Fruit fly (Drosophila melanogaster) whole organism, adult: Measurements from ENCODE around the gene CG3546.
A peak's percentile ranks its signal among the peaks of the same experiment; 100 is the strongest.

Source experiments
- CG11617 ChIP-seq: fragments of 200-800 bp; sonication (Bioruptor generic); optimal IDR thresholded peaks from 2 replicates; lab custom pipeline; 2017; ENCODE audit warnings: mild to moderate bottlenecking, missing biosample characterization, missing genetic modification reagents, missing genetic modification characterization
- CG12768 ChIP-seq: fragments of 200-800 bp; sonication (Bioruptor generic); optimal IDR thresholded peaks from 2 replicates; lab custom pipeline; 2017; ENCODE audit warnings: missing biosample characterization, missing genetic modification characterization, mild to moderate bottlenecking, moderate library complexity, missing genetic modification reagents
- CG14711 ChIP-seq: fragments of 200-800 bp; sonication (Bioruptor generic); optimal IDR thresholded peaks from 2 replicates; lab custom pipeline; 2018; ENCODE audit warnings: missing biosample characterization, mild to moderate bottlenecking, missing genetic modification characterization, moderate library complexity
- CG1620 ChIP-seq: fragments of 200-800 bp; sonication (Bioruptor generic); optimal IDR thresholded peaks from 2 replicates; lab custom pipeline; 2016; ENCODE audit warnings: missing biosample characterization, missing genetic modification characterization
- CG33017 ChIP-seq: fragments of 200-800 bp; sonication (Bioruptor generic); optimal IDR thresholded peaks from 2 replicates; lab custom pipeline; 2018; ENCODE audit warnings: missing biosample characterization, mild to moderate bottlenecking, missing genetic modification characterization, moderate library complexity
- CG5204 ChIP-seq: fragments of 200-800 bp; sonication (Bioruptor generic); optimal IDR thresholded peaks from 2 replicates; lab custom pipeline; 2016; ENCODE audit warnings: missing biosample characterization, missing genetic modification characterization
- CG7045 ChIP-seq: fragments of 200-800 bp; sonication (Bioruptor generic); optimal IDR thresholded peaks from 2 replicates; lab custom pipeline; 2017; ENCODE audit warnings: missing biosample characterization, mild to moderate bottlenecking, missing genetic modification characterization
- CG7101 ChIP-seq: fragments of 200-800 bp; sonication (Bioruptor generic); optimal IDR thresholded peaks from 2 replicates; lab custom pipeline; 2018; ENCODE audit warnings: missing biosample characterization, mild to moderate bottlenecking, missing genetic modification characterization, moderate library complexity
- Clk ChIP-seq: fragments of 200-800 bp; sonication (Bioruptor generic); optimal IDR thresholded peaks from 2 replicates; lab custom pipeline; 2017; ENCODE audit warnings: missing biosample characterization, missing genetic modification characterization
- Crg-1 ChIP-seq: fragments of 200-800 bp; sonication (Bioruptor generic); optimal IDR thresholded peaks from 2 replicates; lab custom pipeline; 2016; ENCODE audit warnings: missing biosample characterization, missing genetic modification characterization
- Hr96 ChIP-seq: fragments of 200-800 bp; sonication (Bioruptor generic); optimal IDR thresholded peaks from 2 replicates; lab custom pipeline; 2016; ENCODE audit warnings: missing biosample characterization, missing genetic modification characterization
- Mnt ChIP-seq: fragments of 200-800 bp; sonication (Bioruptor generic); optimal IDR thresholded peaks from 2 replicates; lab custom pipeline; 2016; ENCODE audit warnings: missing biosample characterization, mild to moderate bottlenecking, missing genetic modification characterization
- bab1 ChIP-seq: fragments of 200-800 bp; sonication (Bioruptor generic); optimal IDR thresholded peaks from 3 replicates; lab custom pipeline; 2019; ENCODE audit warnings: missing biosample characterization, mild to moderate bottlenecking, missing genetic modification characterization, moderate library complexity
- cic ChIP-seq: fragments of 200-800 bp; sonication (Bioruptor generic); optimal IDR thresholded peaks from 2 replicates; lab custom pipeline; 2017; ENCODE audit warnings: missing biosample characterization, mild to moderate bottlenecking, missing genetic modification characterization, moderate library complexity
- cnc ChIP-seq, 2 experiments: fragments of >200 bp; optimal IDR thresholded peaks; 2 replicates each; lab custom pipeline; 2017
- kay ChIP-seq: fragments of 200-800 bp; sonication (Bioruptor generic); peaks from one replicate; lab custom pipeline; 2016; ENCODE audit warnings: missing biosample characterization, missing genetic modification characterization, borderline replicate concordance
- ovo ChIP-seq: fragments of 200-800 bp; sonication (Bioruptor generic); optimal IDR thresholded peaks from 2 replicates; lab custom pipeline; 2016; ENCODE audit warnings: missing biosample characterization, missing genetic modification characterization
- pad ChIP-seq: fragments of 200-800 bp; sonication (Bioruptor generic); optimal IDR thresholded peaks from 3 replicates; lab custom pipeline; 2017; ENCODE audit warnings: missing biosample characterization, missing genetic modification characterization, mild to moderate bottlenecking, moderate library complexity, missing genetic modification reagents
- tj ChIP-seq: fragments of 200-800 bp; sonication (Bioruptor generic); optimal IDR thresholded peaks from 3 replicates; lab custom pipeline; 2017; ENCODE audit warnings: missing biosample characterization, mild to moderate bottlenecking, missing genetic modification characterization, moderate library complexity
- toe ChIP-seq: fragments of 200-800 bp; sonication (Bioruptor generic); optimal IDR thresholded peaks from 2 replicates; lab custom pipeline; 2016; ENCODE audit warnings: missing biosample characterization, missing genetic modification characterization

CG3546 gene

dm6 chrX:4557772-4558171 is at the start of gene CG3546:
Gene CG3546 (plus strand): TSS chrX:4558072.
- TF ChIP-seq pad (GFP tag; lab: Kevin White, UChicago) (no peak), CG11617 (GFP tag; lab: Kevin White, UChicago) (no peak), CG1620 (GFP tag; lab: Kevin White, UChicago) (no peak), CG12768 (no peak), CG5204 (GFP tag; lab: Kevin White, UChicago) (no peak), Mnt (GFP tag; lab: Kevin White, UChicago) (no peak), CG7101 (no peak), toe (GFP tag; lab: Kevin White, UChicago) (no peak), CG14711 (tag; lab: Kevin White, UChicago) (no peak)

DNA sequence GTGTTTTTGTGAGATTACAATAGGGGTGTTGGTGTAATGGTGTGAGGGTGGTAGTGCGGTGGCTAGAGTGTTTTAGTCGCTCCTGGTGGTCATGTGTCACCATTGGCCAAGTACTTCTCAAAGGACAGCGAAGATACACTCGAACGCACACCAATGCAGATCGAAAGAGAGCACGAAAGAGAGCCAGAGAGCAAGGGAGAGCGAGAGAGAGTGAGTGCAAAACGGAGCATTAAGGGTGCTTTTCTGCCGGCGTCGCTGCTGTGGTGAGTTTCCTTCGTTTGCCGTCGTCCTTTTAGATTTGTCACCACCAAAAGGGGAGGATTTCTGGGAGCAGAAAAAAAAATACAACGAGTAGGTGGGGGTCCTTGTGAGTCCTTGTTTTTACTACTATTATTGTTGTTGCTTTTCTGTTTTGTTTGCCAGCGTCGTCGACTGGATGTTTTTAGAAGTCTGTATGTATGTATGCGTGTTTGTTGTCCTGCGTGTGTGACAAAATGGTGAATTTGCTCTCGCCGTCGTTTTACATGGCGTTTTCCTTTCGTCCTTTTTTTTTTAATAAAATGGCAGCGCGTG is 49.7 kb upstream of the CG3546 start:
- no peak for TF ChIP-seq cnc (optimal IDR thresholded peaks at IDR 0.05; lab: Kevin White, UChicago)
- no peak for TF ChIP-seq kay (GFP tag; lab: Kevin White, UChicago)
- TF ChIP-seq CG1620 (GFP tag; lab: Kevin White, UChicago) = no peak
- no peak for TF ChIP-seq CG7045
- no peak for TF ChIP-seq CG12768
- no peak for TF ChIP-seq CG14711 (tag; lab: Kevin White, UChicago)
- no peak for TF ChIP-seq bab1 (GFP tag; lab: Kevin White, UChicago)
- no peak for TF ChIP-seq ovo (GFP tag; lab: Kevin White, UChicago)
- TF ChIP-seq Hr96 (GFP tag; lab: Kevin White, UChicago) = no peak
- TF ChIP-seq pad (GFP tag; lab: Kevin White, UChicago) = no peak
- no peak for TF ChIP-seq Clk (GFP tag; lab: Kevin White, UChicago)
- TF ChIP-seq CG33017 (tag; lab: Kevin White, UChicago) = no peak
- no peak for TF ChIP-seq Crg-1 (GFP tag; lab: Kevin White, UChicago)
- no peak for TF ChIP-seq tj (GFP tag; lab: Kevin White, UChicago)
- no peak for TF ChIP-seq CG7101
- TF ChIP-seq toe (GFP tag; lab: Kevin White, UChicago) = no peak
- TF ChIP-seq Mnt (GFP tag; lab: Kevin White, UChicago) = no peak
- TF ChIP-seq CG11617 (GFP tag; lab: Kevin White, UChicago) = no peak

dm6 chrX:4511575-4511974 is 46.3 kb upstream of the CG3546 start:
- TF ChIP-seq kay (GFP tag; lab: Kevin White, UChicago) (no peak), CG12768 (no peak), CG7045 (no peak), CG1620 (GFP tag; lab: Kevin White, UChicago) (no peak), ovo (GFP tag; lab: Kevin White, UChicago) (no peak), cnc (optimal IDR thresholded peaks at IDR 0.05; lab: Kevin White, UChicago) (no peak), CG7101 (no peak), Crg-1 (GFP tag; lab: Kevin White, UChicago) (no peak), toe (GFP tag; lab: Kevin White, UChicago) (no peak), tj (GFP tag; lab: Kevin White, UChicago) (no peak), CG14711 (tag; lab: Kevin White, UChicago) (no peak), CG5204 (GFP tag; lab: Kevin White, UChicago) (no peak), Hr96 (GFP tag; lab: Kevin White, UChicago) (no peak), CG11617 (GFP tag; lab: Kevin White, UChicago) (no peak), CG33017 (tag; lab: Kevin White, UChicago) (no peak), Mnt (GFP tag; lab: Kevin White, UChicago) (no peak), Clk (GFP tag; lab: Kevin White, UChicago) (no peak), cic (no peak), bab1 (GFP tag; lab: Kevin White, UChicago) (no peak)

DNA sequence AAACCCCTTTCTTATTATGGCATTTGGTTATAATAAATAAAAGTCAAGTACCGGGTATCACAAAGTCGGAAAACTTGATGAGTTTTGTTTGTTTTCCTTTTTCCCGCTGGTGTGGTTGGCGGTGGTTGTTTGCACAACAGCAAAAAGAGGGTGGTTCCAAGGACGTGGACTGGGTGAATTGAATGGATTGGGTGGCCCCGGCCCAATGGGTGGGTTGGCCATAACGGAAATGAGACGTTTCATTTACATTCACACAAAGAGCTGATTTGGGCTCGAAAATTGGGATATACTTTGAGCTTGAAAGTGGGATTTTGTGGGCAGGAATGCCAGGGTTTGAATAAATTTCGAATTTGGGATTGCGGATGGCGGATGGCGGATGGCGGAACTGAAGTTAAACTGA is 37.0 kb upstream of the CG3546 start:
- no peak for TF ChIP-seq CG12768
- TF ChIP-seq cic = no peak
- TF ChIP-seq CG7045 = no peak
- TF ChIP-seq pad (GFP tag; lab: Kevin White, UChicago) = no peak
- no peak for TF ChIP-seq CG33017 (tag; lab: Kevin White, UChicago)
- TF ChIP-seq CG11617 (GFP tag; lab: Kevin White, UChicago) = no peak
- TF ChIP-seq CG14711 (tag; lab: Kevin White, UChicago) = no peak
- no peak for TF ChIP-seq cnc (optimal IDR thresholded peaks at IDR 0.05; lab: Kevin White, UChicago)
- TF ChIP-seq CG5204 (GFP tag; lab: Kevin White, UChicago) = no peak
- TF ChIP-seq ovo (GFP tag; lab: Kevin White, UChicago) = no peak
- no peak for TF ChIP-seq Hr96 (GFP tag; lab: Kevin White, UChicago)
- no peak for TF ChIP-seq kay (GFP tag; lab: Kevin White, UChicago)
- no peak for TF ChIP-seq toe (GFP tag; lab: Kevin White, UChicago)
- no peak for TF ChIP-seq CG1620 (GFP tag; lab: Kevin White, UChicago)
- no peak for TF ChIP-seq tj (GFP tag; lab: Kevin White, UChicago)
- TF ChIP-seq bab1 (GFP tag; lab: Kevin White, UChicago) = no peak
- no peak for TF ChIP-seq CG7101
- no peak for TF ChIP-seq Crg-1 (GFP tag; lab: Kevin White, UChicago)
- no peak for TF ChIP-seq Mnt (GFP tag; lab: Kevin White, UChicago)

DNA sequence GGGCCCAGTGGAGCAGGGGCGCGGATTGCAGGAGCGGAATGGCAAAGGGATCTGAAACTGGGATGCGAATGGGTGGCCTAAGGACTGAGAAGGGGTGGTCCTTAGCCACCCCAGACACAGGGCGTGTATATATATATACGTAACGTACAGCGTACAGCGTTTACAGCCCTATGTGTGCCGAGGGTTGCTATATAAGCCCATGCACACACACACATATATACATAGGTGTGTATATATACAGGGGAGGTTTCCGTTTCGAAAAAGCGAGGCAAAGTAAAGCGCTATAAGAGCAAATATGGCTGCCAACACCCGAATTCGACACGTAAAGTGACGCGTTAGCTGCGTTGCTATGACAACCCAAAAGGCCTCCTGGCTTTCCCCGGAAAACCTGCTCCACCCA is 31.1 kb upstream of the CG3546 start:
- no peak for TF ChIP-seq CG7101
- TF ChIP-seq CG11617 (GFP tag; lab: Kevin White, UChicago) = no peak
- no peak for TF ChIP-seq CG1620 (GFP tag; lab: Kevin White, UChicago)
- no peak for TF ChIP-seq pad (GFP tag; lab: Kevin White, UChicago)
- TF ChIP-seq cnc (optimal IDR thresholded peaks at IDR 0.05; lab: Kevin White, UChicago) = no peak
- no peak for TF ChIP-seq toe (GFP tag; lab: Kevin White, UChicago)
- no peak for TF ChIP-seq CG7045
- TF ChIP-seq cic = no peak
- TF ChIP-seq Crg-1 (GFP tag; lab: Kevin White, UChicago) = no peak

- TF ChIP-seq bab1 (GFP tag; lab: Kevin White, UChicago) = peak; percentile 71
- TF ChIP-seq CG7045 = no peak
These were observed 28.0 kb upstream of the CG3546 start, which contains the start of gene CG3556 for dm6 chrX:4529909-4530308. Gene CG3556 (plus strand): TSS chrX:4530231.
